Worm (Caenorhabditis elegans) whole organism, L2 larva: ENCODE measurements around the gene scl-1.
A peak's percentile ranks its signal among the peaks of the same experiment; 100 is the strongest.

Source experiments
- R02D3.7 ChIP-seq: fragments of 150-350 bp; optimal IDR thresholded peaks from 2 replicates; lab custom pipeline; 2014; ENCODE audit warnings: missing biosample characterization, missing genetic modification characterization
- Y55F3AM.14 ChIP-seq: fragments of 200-800 bp; sonication (Bioruptor generic); optimal IDR thresholded peaks from 2 replicates; lab custom pipeline; 2018; ENCODE audit warnings: mild to moderate bottlenecking, missing genetic modification characterization, missing compliant biosample characterization
- alr-1 ChIP-seq: fragments of 150-350 bp; optimal IDR thresholded peaks from 2 replicates; lab custom pipeline; 2014; ENCODE audit warnings: missing biosample characterization, missing genetic modification characterization
- ceh-82 ChIP-seq: fragments of 150-350 bp; optimal IDR thresholded peaks from 2 replicates; lab custom pipeline; 2014; ENCODE audit warnings: missing biosample characterization, missing genetic modification characterization
- crh-2 ChIP-seq: sonication (generic microtip); optimal IDR thresholded peaks from 2 replicates; lab custom pipeline; 2017; ENCODE audit warnings: missing biosample characterization, missing genetic modification characterization
- dmd-4 ChIP-seq: sonication (generic microtip); optimal IDR thresholded peaks from 2 replicates; lab custom pipeline; 2017; ENCODE audit warnings: missing biosample characterization, missing genetic modification characterization
- elt-3 ChIP-seq: sonication (generic microtip); optimal IDR thresholded peaks from 2 replicates; lab custom pipeline; 2017; ENCODE audit warnings: missing biosample characterization, missing genetic modification characterization
- nhr-10 ChIP-seq: sonication (generic microtip); optimal IDR thresholded peaks from 2 replicates; lab custom pipeline; 2017; ENCODE audit warnings: missing biosample characterization, missing genetic modification characterization
- nhr-12 ChIP-seq: fragments of 150-350 bp; optimal IDR thresholded peaks from 2 replicates; lab custom pipeline; 2014; ENCODE audit warnings: missing biosample characterization, missing genetic modification characterization
- nhr-25 ChIP-seq: fragments of 150-350 bp; sonication (generic microtip); optimal IDR thresholded peaks from 3 replicates; lab custom pipeline; 2014; ENCODE audit warnings: missing biosample characterization, missing genetic modification characterization
- peb-1 ChIP-seq: fragments of 150-350 bp; optimal IDR thresholded peaks from 2 replicates; lab custom pipeline; 2014; ENCODE audit warnings: missing biosample characterization, missing genetic modification characterization
- unc-62 ChIP-seq: fragments of 150-350 bp; optimal IDR thresholded peaks from 2 replicates; lab custom pipeline; 2014; ENCODE audit warnings: missing biosample characterization, missing genetic modification reagents, missing genetic modification characterization
- zag-1 ChIP-seq: fragments of 150-350 bp; optimal IDR thresholded peaks from 2 replicates; lab custom pipeline; 2014; ENCODE audit warnings: missing biosample characterization, missing genetic modification characterization

- no peak for TF ChIP-seq R02D3.7 (tag; lab: Kevin White, UChicago)
- TF ChIP-seq ceh-82 (tag; lab: Kevin White, UChicago), result no peak
- TF ChIP-seq elt-3 (tag; lab: Kevin White, UChicago), result no peak
- TF ChIP-seq zag-1, result no peak
- TF ChIP-seq dmd-4 (tag; lab: Kevin White, UChicago), result no peak
- TF ChIP-seq alr-1 (tag; lab: Kevin White, UChicago), result no peak
- no peak for TF ChIP-seq nhr-12 (tag; lab: Kevin White, UChicago)
- peak; percentile 92 for TF ChIP-seq nhr-25
- no peak for TF ChIP-seq nhr-10 (tag; lab: Kevin White, UChicago)
- no peak for TF ChIP-seq unc-62 (GFP tag; lab: Kevin White, UChicago)
- no peak for TF ChIP-seq Y55F3AM.14 (GFP tag; lab: Kevin White, UChicago)
- no peak for TF ChIP-seq crh-2 (tag; lab: Kevin White, UChicago)
- TF ChIP-seq peb-1 (tag; lab: Kevin White, UChicago), result no peak
These were observed 27.0 kb downstream of the scl-1 start for ce11 chrIV:13082836-13083763.
